Worm (Caenorhabditis elegans): ENCODE data around the gene col-34.

DNA sequence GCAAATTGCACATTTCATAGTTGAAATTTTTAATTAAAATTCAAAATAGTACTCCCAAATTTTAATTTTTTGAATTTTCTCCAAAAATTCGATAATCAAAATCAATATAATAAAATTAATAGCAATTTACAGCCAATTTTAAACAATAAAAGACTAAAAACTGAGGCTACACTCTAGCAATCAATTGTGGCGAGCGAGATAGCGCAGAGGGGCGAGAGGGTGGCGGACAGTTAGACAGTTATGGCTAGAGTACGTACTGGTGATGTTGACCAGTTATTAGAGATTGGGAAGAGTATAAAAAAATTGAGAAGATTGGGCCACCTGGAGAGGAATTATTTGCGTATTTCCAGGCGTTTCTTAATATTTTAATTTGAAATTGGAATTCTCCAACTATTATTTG lies 33.3 kb upstream of the col-34 start, which contains the start of gene nhr-78:
- TF ChIP-seq ztf-29 (GFP tag; IDR thresholded peaks at IDR 0.05), result no peak
- TF ChIP-seq ztf-23 (GFP tag; IDR thresholded peaks at IDR 0.05), result no peak
- no peak for TF ChIP-seq flt-1 (GFP tag; IDR thresholded peaks at IDR 0.05)
- TF ChIP-seq klf-2 (GFP tag; conservative IDR thresholded peaks at IDR 0.05), result no peak
- TF ChIP-seq cog-1 (tag; optimal IDR thresholded peaks at IDR 0.05), result no peak
- TF ChIP-seq ref-1 (GFP tag; conservative IDR thresholded peaks at IDR 0.05), result no peak
- no peak for TF ChIP-seq T22C8.4 (GFP tag; IDR thresholded peaks at IDR 0.05)
- TF ChIP-seq tab-1 (GFP tag; IDR thresholded peaks at IDR 0.05), result no peak
- no peak for TF ChIP-seq med-1 (GFP tag; optimal IDR thresholded peaks at IDR 0.05; ENCODE audit: insufficient read depth)

Data from whole organism, midembryonic.